Worm (Caenorhabditis elegans) whole organism, young adult: ENCODE measurements around the gene C07G1.15.

Experiments used
- ets-4 ChIP-seq: fragments of 200-800 bp; sonication (Bioruptor generic); optimal IDR thresholded peaks from 2 replicates; lab custom pipeline; 2018; ENCODE audit warnings: mild to moderate bottlenecking, missing genetic modification characterization, missing compliant biosample characterization
- snpc-1.1 ChIP-seq: sonication (generic microtip); optimal IDR thresholded peaks from 2 replicates; lab custom pipeline; 2017; ENCODE audit warnings: missing genetic modification characterization, mild to moderate bottlenecking, missing compliant biosample characterization, antibody characterized with exemption, moderate library complexity, missing genotype, missing genetic modification reagents; ENCODE audit not compliant: insufficient read depth
- ztf-28 ChIP-seq: fragments of 200-800 bp; sonication (Bioruptor generic); IDR thresholded peaks from 2 replicates; pipeline ENCODE4 v1.3.6; 2022; ENCODE audit warnings: missing genetic modification reagents, missing genetic modification characterization, missing compliant biosample characterization

- TF ChIP-seq snpc-1.1, result no peak
- TF ChIP-seq ztf-28 (GFP tag; lab: Robert Waterston, UW), result no peak
- no peak for TF ChIP-seq ets-4 (GFP tag; lab: Kevin White, UChicago)
These were observed 490 bp downstream of the C07G1.15 start for ce11 chrIV:8170264-8170663.
